Fruit fly (Drosophila melanogaster) whole organism, wandering third instar larva: ENCODE measurements around the gene CG12024.

ENCODE experiments used
- Abd-B ChIP-seq: fragments of >200 bp; optimal IDR thresholded peaks from 2 replicates; lab custom pipeline; 2017; ENCODE audit warnings: missing biosample characterization, missing genetic modification characterization
- CG32264 ChIP-seq: fragments of 200-800 bp; sonication (Bioruptor generic); optimal IDR thresholded peaks from 2 replicates; lab custom pipeline; 2016; ENCODE audit warnings: missing biosample characterization, missing genetic modification characterization
- CG9705 ChIP-seq: fragments of 200-800 bp; sonication (Bioruptor generic); optimal IDR thresholded peaks from 2 replicates; lab custom pipeline; 2018; ENCODE audit warnings: missing biosample characterization, mild to moderate bottlenecking, missing genetic modification characterization
- CrebA ChIP-seq: fragments of 200-800 bp; sonication (Bioruptor generic); optimal IDR thresholded peaks from 2 replicates; lab custom pipeline; 2016; ENCODE audit warnings: missing biosample characterization, mild to moderate bottlenecking, missing genetic modification characterization, borderline replicate concordance
- Dfd ChIP-seq: fragments of >200 bp; optimal IDR thresholded peaks from 2 replicates; lab custom pipeline; 2017; ENCODE audit warnings: missing biosample characterization, missing genetic modification characterization
- Dif ChIP-seq: fragments of 200-275, 200-300 bp; sonication (Bioruptor generic); optimal IDR thresholded peaks from 2 replicates; lab custom pipeline; 2018; ENCODE audit warnings: missing biosample characterization, missing genetic modification characterization; ENCODE audit not compliant: partially characterized antibody
- GATAd ChIP-seq: sonication (Bioruptor generic); optimal IDR thresholded peaks from 2 replicates; lab custom pipeline; 2016; ENCODE audit warnings: missing biosample characterization, missing genetic modification characterization
- HLH106 ChIP-seq: fragments of 200-800 bp; optimal IDR thresholded peaks from 3 replicates; lab custom pipeline; 2019; ENCODE audit warnings: missing biosample characterization, mild to moderate bottlenecking, missing genetic modification characterization, moderate library complexity
- Hnf4 ChIP-seq: fragments of 200-800 bp; sonication (Bioruptor generic); optimal IDR thresholded peaks from 2 replicates; lab custom pipeline; 2016; ENCODE audit warnings: missing biosample characterization, mild to moderate bottlenecking, missing genetic modification characterization
- Hr78 ChIP-seq: fragments of >200 bp; optimal IDR thresholded peaks from 2 replicates; lab custom pipeline; 2017; ENCODE audit warnings: missing biosample characterization, missing genetic modification characterization
- Hr83 ChIP-seq: fragments of 200-300 bp; sonication (Bioruptor generic); optimal IDR thresholded peaks from 2 replicates; lab custom pipeline; 2016; ENCODE audit warnings: missing biosample characterization, mild to moderate bottlenecking, missing genetic modification characterization, moderate library complexity; ENCODE audit not compliant: poor library complexity, severe bottlenecking
- Jra ChIP-seq: sonication (Bioruptor generic); optimal IDR thresholded peaks from 2 replicates; lab custom pipeline; 2016; ENCODE audit warnings: missing biosample characterization, missing genetic modification characterization
- Mio ChIP-seq: sonication (Bioruptor generic); optimal IDR thresholded peaks from 2 replicates; lab custom pipeline; 2016; ENCODE audit warnings: missing biosample characterization, missing genetic modification characterization
- Myc ChIP-seq: fragments of >200 bp; optimal IDR thresholded peaks from 2 replicates; lab custom pipeline; 2017
- N ChIP-seq: fragments of >200 bp; optimal IDR thresholded peaks from 2 replicates; lab custom pipeline; 2018; ENCODE audit warnings: missing biosample characterization, missing external identifiers, missing genetic modification characterization
- OdsH ChIP-seq: fragments of 200-800 bp; sonication (Bioruptor generic); optimal IDR thresholded peaks from 2 replicates; lab custom pipeline; 2016; ENCODE audit warnings: missing biosample characterization, mild to moderate bottlenecking, missing genetic modification characterization
- Rel ChIP-seq, 2 experiments: fragments of 200-800 bp; sonication (Bioruptor generic) in 1 of 2; optimal IDR thresholded peaks; 2 replicates in 1 of 2; 3 replicates in 1 of 2; lab custom pipeline; 2016 to 2019; ENCODE audit warnings: mild to moderate bottlenecking in 2 of 2, missing biosample characterization in 2 of 2, missing genetic modification characterization in 2 of 2, moderate library complexity in 1 of 2
- Sp1 ChIP-seq: fragments of 200-800 bp; sonication (Bioruptor generic); optimal IDR thresholded peaks from 3 replicates; lab custom pipeline; 2019; ENCODE audit warnings: missing biosample characterization, mild to moderate bottlenecking, missing genetic modification characterization, moderate library complexity
- Vsx2 ChIP-seq: fragments of 200-300, 225-300 bp; sonication (Bioruptor generic); optimal IDR thresholded peaks from 2 replicates; lab custom pipeline; 2018; ENCODE audit warnings: missing biosample characterization, missing genetic modification characterization; ENCODE audit not compliant: partially characterized antibody
- br ChIP-seq: fragments of 200-800 bp; sonication (Bioruptor generic); optimal IDR thresholded peaks from 2 replicates; lab custom pipeline; 2016; ENCODE audit warnings: missing biosample characterization, missing genetic modification characterization
- brk ChIP-seq: fragments of 200-800 bp; sonication (Bioruptor generic); optimal IDR thresholded peaks from 2 replicates; lab custom pipeline; 2016; ENCODE audit warnings: missing biosample characterization, mild to moderate bottlenecking, missing genetic modification characterization
- dl ChIP-seq, 2 experiments: fragments of 175-275, 200-275 bp in 1 of 2; fragments of 200-275 bp in 1 of 2; sonication (Bioruptor generic); optimal IDR thresholded peaks; lab custom pipeline; 2018; ENCODE audit warnings: mild to moderate bottlenecking in 2 of 2, missing biosample characterization in 2 of 2, missing genetic modification characterization in 2 of 2, moderate library complexity in 2 of 2; ENCODE audit not compliant: partially characterized antibody in 2 of 2, insufficient read depth in 1 of 2
- dmrt93B ChIP-seq: fragments of 200-800 bp; sonication (Bioruptor generic); optimal IDR thresholded peaks from 2 replicates; lab custom pipeline; 2018; ENCODE audit warnings: missing biosample characterization, mild to moderate bottlenecking, missing genetic modification characterization
- dsf ChIP-seq: sonication (Bioruptor generic); optimal IDR thresholded peaks from 2 replicates; lab custom pipeline; 2016; ENCODE audit warnings: missing biosample characterization, missing genetic modification characterization, borderline replicate concordance
- ey ChIP-seq: fragments of 200-800 bp; sonication (Bioruptor generic); optimal IDR thresholded peaks from 2 replicates; lab custom pipeline; 2016; ENCODE audit warnings: missing biosample characterization, missing genetic modification characterization
- foxo ChIP-seq, 2 experiments: fragments of 200-800 bp; sonication (Bioruptor generic); optimal IDR thresholded peaks; 2 replicates in 1 of 2; 3 replicates in 1 of 2; lab custom pipeline; 2016 to 2017; ENCODE audit warnings: missing biosample characterization in 2 of 2, missing genetic modification characterization in 2 of 2
- fru ChIP-seq: fragments of 200-800 bp; sonication (Bioruptor generic); optimal IDR thresholded peaks from 3 replicates; lab custom pipeline; 2016; ENCODE audit warnings: missing biosample characterization, mild to moderate bottlenecking, missing genetic modification characterization
- h ChIP-seq: fragments of 200-800 bp; sonication (Bioruptor generic); optimal IDR thresholded peaks from 3 replicates; lab custom pipeline; 2016; ENCODE audit warnings: missing biosample characterization, mild to moderate bottlenecking, missing genetic modification characterization
- jim ChIP-seq: fragments of 175-275, 200-325 bp; sonication (Bioruptor generic); optimal IDR thresholded peaks from 2 replicates; lab custom pipeline; 2016; ENCODE audit warnings: missing biosample characterization, mild to moderate bottlenecking, missing genetic modification characterization
- lola ChIP-seq: fragments of >200 bp; optimal IDR thresholded peaks from 2 replicates; lab custom pipeline; 2017; ENCODE audit warnings: missing biosample characterization, missing genetic modification characterization
- pan ChIP-seq: fragments of >200 bp; optimal IDR thresholded peaks from 2 replicates; lab custom pipeline; 2017
- psq ChIP-seq: fragments of 200-800 bp; sonication (Bioruptor generic); optimal IDR thresholded peaks from 3 replicates; lab custom pipeline; 2017; ENCODE audit warnings: missing biosample characterization, mild to moderate bottlenecking, missing genetic modification characterization, moderate library complexity
- rgr ChIP-seq: fragments of 200-800 bp; sonication (Bioruptor generic); optimal IDR thresholded peaks from 3 replicates; lab custom pipeline; 2016; ENCODE audit warnings: missing biosample characterization, mild to moderate bottlenecking, missing genetic modification characterization
- sage ChIP-seq: fragments of 200-800 bp; sonication (Bioruptor generic); optimal IDR thresholded peaks from 2 replicates; lab custom pipeline; 2016; ENCODE audit warnings: missing biosample characterization, mild to moderate bottlenecking, missing genetic modification characterization
- sv ChIP-seq: fragments of 200-800 bp; sonication (Bioruptor generic); optimal IDR thresholded peaks from 3 replicates; lab custom pipeline; 2016; ENCODE audit warnings: missing biosample characterization, missing genetic modification characterization
- tai ChIP-seq: sonication (Bioruptor generic); optimal IDR thresholded peaks from 2 replicates; lab custom pipeline; 2016; ENCODE audit warnings: missing biosample characterization, missing genetic modification characterization
- usp ChIP-seq: fragments of >200 bp; optimal IDR thresholded peaks from 2 replicates; lab custom pipeline; 2017; ENCODE audit warnings: missing biosample characterization, missing genetic modification characterization
- woc ChIP-seq: sonication (Bioruptor generic); optimal IDR thresholded peaks from 2 replicates; lab custom pipeline; 2016; ENCODE audit warnings: missing biosample characterization, mild to moderate bottlenecking, missing genetic modification characterization

CG12024 gene

DNA sequence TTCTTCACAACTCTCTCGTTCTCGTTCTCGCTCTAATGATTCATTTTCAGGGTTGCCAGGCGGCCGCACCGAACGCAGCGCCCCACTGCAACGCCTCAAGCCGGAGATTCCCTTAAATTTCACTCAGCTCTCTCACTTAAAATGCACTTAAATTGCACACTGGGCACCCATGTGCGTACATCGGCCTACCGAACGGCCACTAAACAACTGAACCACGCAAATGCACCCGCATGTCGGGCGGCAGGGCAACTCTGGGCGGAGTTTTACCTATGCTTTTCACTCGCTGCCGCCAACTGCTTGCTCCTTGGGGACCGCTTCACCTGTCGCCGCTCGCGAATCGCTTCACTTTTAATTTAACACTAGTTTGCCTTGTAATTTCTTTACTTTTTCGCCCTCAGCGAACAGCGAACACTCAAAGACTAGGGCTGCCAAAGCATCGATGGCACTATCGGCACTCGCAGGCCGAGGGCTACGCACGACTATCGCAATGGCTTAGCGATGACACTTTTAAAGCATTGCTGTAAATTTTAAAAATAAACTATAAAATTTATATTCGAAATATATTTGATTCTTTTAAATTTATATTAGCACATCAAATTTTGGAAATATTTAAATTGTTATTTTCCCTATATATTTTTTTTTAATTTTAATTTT is 5.0 kb downstream of the CG12024 start, which contains the start of gene Rap1:
TSS of gene Rap1 (minus strand) at position 446 of the 654 bp plus-strand sequence.
- TF ChIP-seq Hr78 (GFP tag; lab: Kevin White, UChicago) (no peak), fru (GFP tag; lab: Kevin White, UChicago) (peak; percentile 33), Dif (GFP tag; lab: Kevin White, UChicago) (no peak), OdsH (no peak), dmrt93B (peak; percentile 59), dsf (GFP tag; lab: Kevin White, UChicago) (no peak), woc (peak; percentile 82), h (GFP tag; lab: Kevin White, UChicago) (peak; percentile 59), Hnf4 (peak; percentile 35), Dfd (GFP tag; lab: Kevin White, UChicago) (no peak), N (GFP tag; lab: Kevin White, UChicago) (no peak), Rel (GFP tag; optimal IDR thresholded peaks at IDR 0.05; lab: Kevin White, UChicago) (no peak), Rel (tag; optimal IDR thresholded peaks at IDR 0.05; lab: Kevin White, UChicago) (no peak), dl (GFP tag; optimal IDR thresholded peaks at IDR 0.05; lab: Kevin White, UChicago; ENCODE audit: insufficient read depth in 1 of 2, partially characterized antibody in 2 of 2) (no peak), GATAd (GFP tag; lab: Kevin White, UChicago) (no peak), foxo (GFP tag; optimal IDR thresholded peaks at IDR 0.05; lab: Kevin White, UChicago) (peak in 1 of 2 experiments; percentile 66), CrebA (GFP tag; lab: Kevin White, UChicago) (no peak), ey (GFP tag; lab: Kevin White, UChicago) (peak; percentile 36), Myc (no peak), sage (no peak), Vsx2 (GFP tag; lab: Kevin White, UChicago) (no peak), CG32264 (GFP tag; lab: Kevin White, UChicago) (no peak), HLH106 (tag; lab: Kevin White, UChicago) (peak; percentile 51), rgr (GFP tag; lab: Kevin White, UChicago) (peak; percentile 48), Hr83 (GFP tag; lab: Kevin White, UChicago) (peak; percentile 88), brk (no peak), Sp1 (GFP tag; lab: Kevin White, UChicago) (peak; percentile 46), tai (GFP tag; lab: Kevin White, UChicago) (no peak), psq (GFP tag; lab: Kevin White, UChicago) (no peak), lola (GFP tag; lab: Kevin White, UChicago) (no peak), Abd-B (GFP tag; lab: Kevin White, UChicago) (no peak), Jra (peak; percentile 60), usp (GFP tag; lab: Kevin White, UChicago) (no peak), Mio (GFP tag; lab: Kevin White, UChicago) (no peak), CG9705 (GFP tag; lab: Kevin White, UChicago) (peak; percentile 46), jim (GFP tag; lab: Kevin White, UChicago) (no peak), pan (lab: Kevin White, UChicago) (no peak), br (GFP tag; lab: Kevin White, UChicago) (peak; percentile 27), sv (GFP tag; lab: Kevin White, UChicago) (peak; percentile 45)

DNA sequence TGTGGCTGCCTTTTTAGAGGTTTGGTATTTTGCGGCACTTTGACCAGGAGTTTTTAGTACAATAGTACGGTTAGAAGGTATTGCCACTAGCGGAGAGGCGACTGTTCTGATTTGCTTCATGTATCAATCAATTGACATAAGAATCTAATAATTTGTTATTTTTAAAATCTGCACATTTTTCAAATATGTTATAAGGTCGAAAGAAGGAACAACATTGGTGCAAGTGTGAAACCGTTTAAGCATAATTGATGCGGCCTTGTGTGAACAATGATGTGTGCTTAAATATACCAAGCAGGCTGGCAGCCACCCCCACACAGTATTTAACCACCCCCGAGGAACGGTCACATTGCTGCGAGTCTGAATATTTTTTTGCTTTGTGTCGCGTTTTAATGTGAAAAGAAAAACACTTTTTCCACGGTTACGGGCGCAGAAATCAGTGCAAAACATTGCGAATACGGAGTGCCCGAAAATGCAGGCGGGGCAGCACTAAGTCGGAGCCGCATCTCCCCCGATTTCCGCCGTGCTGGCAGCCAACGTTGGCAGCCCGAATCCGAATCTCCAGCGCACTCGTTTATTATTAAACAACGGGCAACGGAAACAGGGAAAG is 8.3 kb downstream of the CG12024 start, which contains the start of the genes HBS1 and CG12025:
TSS of gene HBS1 (minus strand) at position 120 of the 607 bp plus-strand sequence.
TSS of gene CG12025 (plus strand) at position 310 of the 607 bp plus-strand sequence.
- no peak for TF ChIP-seq Vsx2 (GFP tag; lab: Kevin White, UChicago)
- TF ChIP-seq ey (GFP tag; lab: Kevin White, UChicago): peak; percentile 55
- peak; percentile 53 for TF ChIP-seq N (GFP tag; lab: Kevin White, UChicago)
- TF ChIP-seq fru (GFP tag; lab: Kevin White, UChicago): peak; percentile 14
- peak; percentile 13 for TF ChIP-seq Jra
- TF ChIP-seq Sp1 (GFP tag; lab: Kevin White, UChicago): peak; percentile 44
- TF ChIP-seq CG9705 (GFP tag; lab: Kevin White, UChicago): peak; percentile 45
- peak; percentile 71 for TF ChIP-seq HLH106 (tag; lab: Kevin White, UChicago)
- peak; percentile 32 for TF ChIP-seq rgr (GFP tag; lab: Kevin White, UChicago)
- TF ChIP-seq GATAd (GFP tag; lab: Kevin White, UChicago): no peak
- TF ChIP-seq Rel (GFP tag; optimal IDR thresholded peaks at IDR 0.05; lab: Kevin White, UChicago): no peak
- no peak for TF ChIP-seq Rel (tag; optimal IDR thresholded peaks at IDR 0.05; lab: Kevin White, UChicago)
- no peak for TF ChIP-seq sage
- TF ChIP-seq Mio (GFP tag; lab: Kevin White, UChicago): no peak
- TF ChIP-seq foxo (GFP tag; optimal IDR thresholded peaks at IDR 0.05; lab: Kevin White, UChicago): peak in 1 of 2 experiments; percentile 59
- peak; percentile 5 for TF ChIP-seq sv (GFP tag; lab: Kevin White, UChicago)
- TF ChIP-seq jim (GFP tag; lab: Kevin White, UChicago): no peak
- TF ChIP-seq woc: peak; percentile 66
- TF ChIP-seq dmrt93B: peak; percentile 41
- peak; percentile 4 for TF ChIP-seq Hr78 (GFP tag; lab: Kevin White, UChicago)
- TF ChIP-seq h (GFP tag; lab: Kevin White, UChicago): peak; percentile 53
- TF ChIP-seq Hnf4: peak; percentile 16
